Fruit fly (Drosophila melanogaster) whole organism, embryonic: Measurements from ENCODE around the gene lin-28.

Experiments
- CG34376 ChIP-seq: fragments of 200-800 bp; sonication (Bioruptor generic); optimal IDR thresholded peaks from 2 replicates; lab custom pipeline; 2018; ENCODE audit warnings: missing biosample characterization, mild to moderate bottlenecking, missing genetic modification characterization
- CG7987 ChIP-seq: fragments of 200-800 bp; sonication (Bioruptor generic); optimal IDR thresholded peaks from 2 replicates; lab custom pipeline; 2018; ENCODE audit warnings: missing biosample characterization, mild to moderate bottlenecking, missing genetic modification characterization, moderate library complexity
- CG9437 ChIP-seq: fragments of 200-800 bp; sonication (Bioruptor generic); optimal IDR thresholded peaks from 2 replicates; lab custom pipeline; 2018; ENCODE audit warnings: missing biosample characterization, mild to moderate bottlenecking, missing genetic modification characterization
- HLHmδ ChIP-seq: fragments of 200-800 bp; sonication (Bioruptor generic); optimal IDR thresholded peaks from 2 replicates; lab custom pipeline; 2018; ENCODE audit warnings: missing biosample characterization, mild to moderate bottlenecking, missing genetic modification characterization, moderate library complexity
- Hmr ChIP-seq: fragments of 200-800 bp; sonication (Bioruptor generic); optimal IDR thresholded peaks from 3 replicates; lab custom pipeline; 2017; ENCODE audit warnings: mild to moderate bottlenecking, missing biosample characterization, missing genetic modification reagents, missing genetic modification characterization
- Xbp1 ChIP-seq: fragments of 200-800 bp; sonication (Bioruptor generic); optimal IDR thresholded peaks from 3 replicates; lab custom pipeline; 2016; ENCODE audit warnings: missing biosample characterization, mild to moderate bottlenecking, missing genetic modification characterization
- ab ChIP-seq: fragments of 200-800 bp; sonication (Bioruptor generic); optimal IDR thresholded peaks from 2 replicates; lab custom pipeline; 2016; ENCODE audit warnings: missing biosample characterization, missing genetic modification characterization
- kni ChIP-seq: fragments of 200-800 bp; sonication (Bioruptor generic); optimal IDR thresholded peaks from 3 replicates; lab custom pipeline; 2017; ENCODE audit warnings: mild to moderate bottlenecking, missing biosample characterization, missing genetic modification reagents, missing genetic modification characterization
- lola ChIP-seq, 3 experiments: fragments of >200 bp in 2 of 3; fragments of 200-800 bp in 1 of 3; sonication (Bioruptor generic) in 1 of 3; optimal IDR thresholded peaks; 2 replicates each; lab custom pipeline; 2017 to 2019; ENCODE audit warnings: missing biosample characterization in 3 of 3, missing genetic modification characterization in 3 of 3, mild to moderate bottlenecking in 1 of 3, moderate library complexity in 1 of 3
- nerfin-1 ChIP-seq: fragments of 200-800 bp; sonication (Bioruptor generic); optimal IDR thresholded peaks from 3 replicates; lab custom pipeline; 2019; ENCODE audit warnings: missing biosample characterization, mild to moderate bottlenecking, missing genetic modification characterization, moderate library complexity
- zen ChIP-seq: fragments of 200-800 bp; sonication (Bioruptor generic); optimal IDR thresholded peaks from 3 replicates; lab custom pipeline; 2018; ENCODE audit warnings: missing biosample characterization, mild to moderate bottlenecking, missing genetic modification characterization, moderate library complexity

DNA sequence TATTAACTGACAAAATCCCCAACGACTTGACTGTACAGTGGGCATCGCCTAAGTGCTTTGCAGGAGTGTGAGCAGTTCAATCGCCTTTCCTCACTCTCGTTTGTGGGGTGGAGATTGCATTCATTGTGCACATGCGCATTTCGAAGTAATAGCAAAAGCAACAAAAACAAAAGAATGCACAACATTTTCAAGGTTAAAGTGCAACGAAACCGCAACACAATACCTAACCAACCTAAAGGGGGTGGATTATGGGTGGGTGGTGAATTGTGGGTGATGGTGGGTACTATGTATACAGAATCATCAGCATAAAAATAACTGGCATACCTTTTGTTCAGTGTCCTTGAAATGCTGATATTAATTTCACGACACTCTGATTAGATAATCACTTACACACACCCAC lies 15.0 kb upstream of the lin-28 start:
- TF ChIP-seq Xbp1 (GFP tag; lab: Kevin White, UChicago) (no peak), kni (GFP tag; lab: Kevin White, UChicago) (no peak), ab (no peak), zen (no peak), CG9437 (no peak), Hmr (no peak), lola (GFP tag; optimal IDR thresholded peaks at IDR 0.05; lab: Kevin White, UChicago) (no peak), HLHmδ (GFP tag; lab: Kevin White, UChicago) (no peak), CG7987 (no peak), nerfin-1 (tag; lab: Kevin White, UChicago) (no peak), CG34376 (GFP tag; lab: Kevin White, UChicago) (no peak)
